Worm (Caenorhabditis elegans) whole organism, L4 larva: ENCODE data around the gene C25E10.13.

Source experiments
- R02D3.7 ChIP-seq: fragments of 150-350 bp; sonication (generic microtip); optimal IDR thresholded peaks from 3 replicates; lab custom pipeline; 2014; ENCODE audit warnings: missing biosample characterization, missing genetic modification characterization
- T20F7.1 ChIP-seq: fragments of 200-800 bp; sonication (Bioruptor generic); optimal IDR thresholded peaks from 2 replicates; lab custom pipeline; 2018; ENCODE audit warnings: mild to moderate bottlenecking, missing genetic modification characterization, missing compliant biosample characterization
- T26A8.4 ChIP-seq: fragments of 200-800 bp; sonication (Bioruptor generic); IDR thresholded peaks from 2 replicates; pipeline ENCODE4 v1.3.6; 2022; ENCODE audit warnings: missing genetic modification characterization, missing compliant biosample characterization
- Y48G9A.11 ChIP-seq: fragments of 200-800 bp; sonication (Bioruptor generic); IDR thresholded peaks from 2 replicates; pipeline ENCODE4 v1.3.6; 2022; ENCODE audit warnings: missing genetic modification reagents, missing genetic modification characterization, missing compliant biosample characterization
- Y5F2A.4 ChIP-seq: fragments of 200-800 bp; sonication (Bioruptor generic); optimal IDR thresholded peaks from 2 replicates; lab custom pipeline; 2018; ENCODE audit warnings: mild to moderate bottlenecking, missing genetic modification characterization, missing compliant biosample characterization
- ceh-20 ChIP-seq: fragments of 200-800 bp; sonication (Bioruptor generic); IDR thresholded peaks from 2 replicates; pipeline ENCODE4 v1.3.6; 2022; ENCODE audit warnings: missing genetic modification reagents, missing genetic modification characterization, missing compliant biosample characterization
- ces-1 ChIP-seq: fragments of 150-350 bp; sonication (generic microtip); optimal IDR thresholded peaks from 4 replicates; lab custom pipeline; 2014; ENCODE audit warnings: missing biosample characterization, missing genetic modification reagents, missing genetic modification characterization
- ctbp-1 ChIP-seq: fragments of 200-800 bp; sonication (Bioruptor generic); IDR thresholded peaks from 2 replicates; pipeline ENCODE4 v1.3.6; 2022; ENCODE audit warnings: missing genetic modification reagents, missing genetic modification characterization, missing compliant biosample characterization
- daf-12 ChIP-seq: fragments of 150-350 bp; optimal IDR thresholded peaks from 2 replicates; lab custom pipeline; 2014; ENCODE audit warnings: missing biosample characterization, missing genetic modification reagents, missing genetic modification characterization
- daf-16 ChIP-seq, 3 experiments: sonication (generic microtip); optimal IDR thresholded peaks; 2 replicates each; lab custom pipeline; 2016 to 2017; ENCODE audit warnings: missing genetic modification characterization in 3 of 3, missing genetic modification reagents in 3 of 3, mild to moderate bottlenecking in 2 of 3, missing compliant biosample characterization in 2 of 3, missing biosample characterization in 1 of 3, moderate library complexity in 1 of 3
- dmd-6 ChIP-seq: fragments of 200-800 bp; sonication (Bioruptor generic); IDR thresholded peaks from 2 replicates; pipeline ENCODE4 v1.3.6; 2022; ENCODE audit warnings: missing genetic modification reagents, missing genetic modification characterization, missing compliant biosample characterization
- gei-8 ChIP-seq: fragments of 200-800 bp; sonication (Bioruptor generic); optimal IDR thresholded peaks from 2 replicates; lab custom pipeline; 2018; ENCODE audit warnings: mild to moderate bottlenecking, missing genetic modification characterization, missing compliant biosample characterization
- hlh-30 ChIP-seq: sonication (generic microtip); optimal IDR thresholded peaks from 2 replicates; lab custom pipeline; 2017; ENCODE audit warnings: antibody characterized with exemption, mild to moderate bottlenecking, missing genetic modification characterization, missing compliant biosample characterization; ENCODE audit not compliant: insufficient read depth
- jun-1 ChIP-seq: fragments of 150-350 bp; optimal IDR thresholded peaks from 2 replicates; lab custom pipeline; 2014; ENCODE audit warnings: missing biosample characterization, missing genetic modification reagents, missing genetic modification characterization
- lin-13 ChIP-seq: fragments of 150-350 bp; optimal IDR thresholded peaks from 2 replicates; lab custom pipeline; 2014; ENCODE audit warnings: missing biosample characterization, missing genetic modification reagents, missing genetic modification characterization
- mdt-29 ChIP-seq: fragments of 200-800 bp; sonication (Bioruptor generic); IDR thresholded peaks from 2 replicates; pipeline ENCODE4 v1.3.6; 2022; ENCODE audit warnings: missing genetic modification reagents, missing genetic modification characterization, missing compliant biosample characterization
- nhr-10 ChIP-seq: fragments of 150-350 bp; optimal IDR thresholded peaks from 2 replicates; lab custom pipeline; 2014; ENCODE audit warnings: missing biosample characterization, missing genetic modification characterization
- nhr-111 ChIP-seq: fragments of 200-800 bp; sonication (Bioruptor generic); optimal IDR thresholded peaks from 2 replicates; lab custom pipeline; 2018; ENCODE audit warnings: mild to moderate bottlenecking, missing genetic modification characterization, missing compliant biosample characterization
- pqm-1 ChIP-seq: sonication (generic microtip); optimal IDR thresholded peaks from 2 replicates; lab custom pipeline; 2017; ENCODE audit warnings: missing biosample characterization, missing genetic modification characterization
- saeg-2 ChIP-seq: fragments of 200-800 bp; sonication (Bioruptor generic); IDR thresholded peaks from 2 replicates; pipeline ENCODE4 v1.3.6; 2022; ENCODE audit warnings: missing genetic modification reagents, missing genetic modification characterization, missing compliant biosample characterization
- spr-3 ChIP-seq: fragments of 200-800 bp; sonication (Bioruptor generic); optimal IDR thresholded peaks from 2 replicates; lab custom pipeline; 2018; ENCODE audit warnings: mild to moderate bottlenecking, missing genetic modification characterization, missing compliant biosample characterization
- unc-130 ChIP-seq: sonication (generic microtip); optimal IDR thresholded peaks from 2 replicates; lab custom pipeline; 2016; ENCODE audit warnings: missing genetic modification reagents, missing genetic modification characterization, missing compliant biosample characterization
- unc-39 ChIP-seq: sonication (generic microtip); optimal IDR thresholded peaks from 2 replicates; lab custom pipeline; 2017; ENCODE audit warnings: missing biosample characterization, missing genetic modification characterization
- unc-62 ChIP-seq, 3 experiments: fragments of 150-350 bp in 1 of 3; sonication (generic microtip); optimal IDR thresholded peaks in 2 of 3; peaks in 1 of 3; 1 replicate in 1 of 3; 2 replicates in 2 of 3; lab custom pipeline; 2014 to 2017; ENCODE audit warnings: missing biosample characterization in 3 of 3, missing genetic modification characterization in 3 of 3, missing genetic modification reagents in 3 of 3, missing genotype in 1 of 3
- zag-1 ChIP-seq: fragments of 150-350 bp; optimal IDR thresholded peaks from 2 replicates; lab custom pipeline; 2014; ENCODE audit warnings: missing biosample characterization, missing genetic modification characterization
- zfp-2 ChIP-seq: sonication (generic microtip); optimal IDR thresholded peaks from 2 replicates; lab custom pipeline; 2016; ENCODE audit warnings: mild to moderate bottlenecking, missing genetic modification characterization, missing compliant biosample characterization
- zfp-3 ChIP-seq: fragments of 200-800 bp; sonication (Bioruptor generic); conservative IDR thresholded peaks from 2 replicates; pipeline ENCODE4 v1.3.6; 2022; ENCODE audit warnings: missing genetic modification reagents, missing genetic modification characterization, missing compliant biosample characterization
- ztf-11 ChIP-seq: fragments of 150-350 bp; optimal IDR thresholded peaks from 2 replicates; lab custom pipeline; 2014; ENCODE audit warnings: missing biosample characterization, missing genetic modification characterization

Gene C25E10.13

ce11 chrV:9059468-9059867, at the start of gene C25E10.13, which contains the start of gene C25E10.16:
TSS of gene C25E10.13 (plus strand) at chrV:9059723.
TSS of gene C25E10.16 (minus strand) at chrV:9059568.
- TF ChIP-seq lin-13 (no peak), unc-39 (tag; lab: Kevin White, UChicago) (no peak), ztf-11 (tag; lab: Kevin White, UChicago) (no peak), unc-130 (no peak), ces-1 (GFP tag; lab: Kevin White, UChicago) (no peak)

- no peak for TF ChIP-seq zag-1 (tag; lab: Kevin White, UChicago)
- no peak for TF ChIP-seq Y5F2A.4 (GFP tag; lab: Kevin White, UChicago)
- TF ChIP-seq gei-8 (GFP tag; lab: Kevin White, UChicago), result no peak
Observed at ce11 chrV:9013765-9014164, 45.8 kb upstream of the C25E10.13 start, which contains the start of gene srh-201. TSS of gene srh-201 (minus strand) at chrV:9013865.

- TF ChIP-seq Y48G9A.11 (GFP tag; lab: Robert Waterston, UW) (no peak), pqm-1 (no peak), gei-8 (GFP tag; lab: Kevin White, UChicago) (no peak)
Observed at ce11 chrV:9015540-9015939, 44.0 kb upstream of the C25E10.13 start, which contains the start of gene srt-18. TSS of gene srt-18 (minus strand) at chrV:9015640.

- no peak for TF ChIP-seq ces-1 (GFP tag; lab: Kevin White, UChicago)
- TF ChIP-seq T26A8.4 (GFP tag; lab: Robert Waterston, UW), result no peak
- TF ChIP-seq daf-16 (GFP tag; optimal IDR thresholded peaks at IDR 0.05; lab: Kevin White, UChicago), result no peak
- no peak for TF ChIP-seq daf-16 (tag; optimal IDR thresholded peaks at IDR 0.05; lab: Kevin White, UChicago)
Observed at ce11 chrV:9016479-9016878, 43.0 kb upstream of the C25E10.13 start, which contains the start of gene oac-40. TSS of gene oac-40 (plus strand) at chrV:9016779.

- TF ChIP-seq Y5F2A.4 (GFP tag; lab: Kevin White, UChicago) (no peak), R02D3.7 (no peak), dmd-6 (GFP tag; lab: Robert Waterston, UW) (no peak), zfp-2 (tag; lab: Kevin White, UChicago) (no peak), pqm-1 (no peak), unc-62 (GFP tag; optimal IDR thresholded peaks at IDR 0.05 in 1 of 2; lab: Kevin White, UChicago) (peak in 1 of 2 experiments; percentile 97), unc-62 (tag; optimal IDR thresholded peaks at IDR 0.05; lab: Kevin White, UChicago) (no peak), spr-3 (GFP tag; lab: Kevin White, UChicago) (no peak), saeg-2 (no peak)
Observed at ce11 chrV:9018871-9019270, 40.7 kb upstream of the C25E10.13 start.

DNA sequence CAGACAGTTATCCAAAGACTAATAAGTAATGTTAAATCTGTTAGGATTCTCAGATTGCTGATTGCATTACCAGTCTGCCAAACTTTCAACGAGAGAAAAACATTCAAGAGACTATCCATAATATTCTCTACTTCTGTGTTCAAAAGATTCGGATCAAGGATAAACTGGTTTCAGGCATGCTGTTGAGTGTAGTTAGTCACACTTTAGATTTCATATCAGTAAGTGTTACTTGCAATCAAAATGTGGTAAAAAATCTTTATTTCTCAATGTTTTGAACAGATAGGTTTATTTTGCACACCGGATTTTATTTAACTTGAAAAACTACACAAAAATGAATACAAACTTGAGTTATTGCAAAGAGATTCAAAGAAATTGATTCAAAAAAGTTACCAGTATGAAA, 37.4 kb upstream of the C25E10.13 start, which contains the start of gene oac-41:
Gene oac-41 (minus strand): TSS at position 101 of the 400 bp plus-strand sequence.
- TF ChIP-seq nhr-111 (GFP tag; lab: Kevin White, UChicago) (no peak), ceh-20 (GFP tag; lab: Robert Waterston, UW) (no peak), ces-1 (GFP tag; lab: Kevin White, UChicago) (no peak), jun-1 (tag; lab: Kevin White, UChicago) (no peak), hlh-30 (tag; lab: Kevin White, UChicago) (no peak), daf-12 (tag; lab: Kevin White, UChicago) (no peak), unc-130 (no peak), nhr-10 (tag; lab: Kevin White, UChicago) (no peak), T20F7.1 (GFP tag; lab: Kevin White, UChicago) (no peak), unc-39 (tag; lab: Kevin White, UChicago) (no peak), mdt-29 (GFP tag; lab: Robert Waterston, UW) (no peak), zfp-3 (GFP tag; lab: Robert Waterston, UW) (no peak), Y5F2A.4 (GFP tag; lab: Kevin White, UChicago) (no peak), ctbp-1 (no peak), zfp-2 (tag; lab: Kevin White, UChicago) (no peak)
